Worm (Caenorhabditis elegans): Measurements from ENCODE around the gene F59E12.15.

Gene F59E12.15

DNA sequence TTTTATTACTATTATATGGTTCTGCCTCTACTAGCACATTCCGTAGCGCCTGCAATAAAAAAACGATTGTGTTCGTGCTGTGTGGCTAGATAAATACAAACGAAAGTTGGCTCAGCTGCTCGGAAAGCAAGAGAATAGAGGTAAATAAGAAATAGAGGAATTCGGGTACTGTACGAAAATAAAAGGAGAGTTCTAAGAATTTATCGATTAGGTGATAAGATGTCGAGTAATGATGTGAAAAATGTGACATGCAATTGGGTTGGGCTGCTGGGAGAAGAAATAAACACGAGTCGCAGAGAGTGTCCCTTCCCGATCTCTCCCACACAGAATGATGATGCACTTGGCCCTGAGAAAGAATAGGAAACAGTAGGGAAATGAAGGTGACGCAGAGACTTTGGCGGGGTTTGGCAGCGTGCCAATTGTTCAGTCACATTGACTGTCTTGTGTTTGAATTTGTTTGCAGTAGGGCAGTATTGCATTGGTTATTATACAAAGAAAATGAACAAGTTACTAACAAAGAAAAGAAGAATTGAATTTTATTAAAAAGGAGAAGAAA is 34.7 kb downstream of the F59E12.15 start, which contains the start of gene cdc-14:
Gene cdc-14, minus strand, starts transcription at position 51 of the 556 bp plus-strand sequence.
- TF ChIP-seq Y53F4B.3 (GFP tag; IDR thresholded peaks at IDR 0.05) (no peak), rpc-1 (optimal IDR thresholded peaks at IDR 0.05) (no peak), rpc-1 (tag; optimal IDR thresholded peaks at IDR 0.05) (no peak), die-1 (tag; optimal IDR thresholded peaks at IDR 0.05) (no peak), F49E8.2 (tag; optimal IDR thresholded peaks at IDR 0.05; ENCODE audit: insufficient read depth) (no peak), let-607 (tag; optimal IDR thresholded peaks at IDR 0.05) (no peak), hrde-1 (tag; optimal IDR thresholded peaks at IDR 0.05; ENCODE audit: borderline replicate concordance) (no peak), T26A5.8 (tag; optimal IDR thresholded peaks at IDR 0.05) (no peak), akir-1 (GFP tag; optimal IDR thresholded peaks at IDR 0.05) (peak; percentile 34), lin-35 (GFP tag; optimal IDR thresholded peaks at IDR 0.05) (no peak), sea-2 (GFP tag; IDR thresholded peaks at IDR 0.05) (no peak), sdz-38 (tag; optimal IDR thresholded peaks at IDR 0.05) (no peak), ztf-18 (tag; optimal IDR thresholded peaks at IDR 0.05) (no peak), T07F8.4 (tag; optimal IDR thresholded peaks at IDR 0.05) (no peak), hsf-1 (GFP tag; IDR thresholded peaks at IDR 0.05) (no peak), C17E4.6 (GFP tag; IDR thresholded peaks at IDR 0.05) (no peak), Y79H2A.3 (GFP tag; conservative IDR thresholded peaks at IDR 0.05) (no peak), F37B4.10 (GFP tag; IDR thresholded peaks at IDR 0.05) (no peak), nfyb-1 (GFP tag; IDR thresholded peaks at IDR 0.05) (no peak), F10E7.11 (tag; optimal IDR thresholded peaks at IDR 0.05) (no peak), pbrm-1 (GFP tag; IDR thresholded peaks at IDR 0.05) (no peak), Y53G8AR.9 (GFP tag; conservative IDR thresholded peaks at IDR 0.05) (no peak), pha-4 (tag; optimal IDR thresholded peaks at IDR 0.05) (no peak), him-1 (tag; optimal IDR thresholded peaks at IDR 0.05) (no peak), F33H1.4 (GFP tag; IDR thresholded peaks at IDR 0.05) (no peak), dpl-1 (GFP tag; optimal IDR thresholded peaks at IDR 0.05) (no peak), attf-5 (GFP tag; optimal IDR thresholded peaks at IDR 0.05) (peak; percentile 90), ceh-40 (GFP tag; IDR thresholded peaks at IDR 0.05) (no peak), unc-130 (GFP tag; optimal IDR thresholded peaks at IDR 0.05) (no peak), nhr-179 (tag; optimal IDR thresholded peaks at IDR 0.05) (no peak), snpc-1.1 (tag; optimal IDR thresholded peaks at IDR 0.05; ENCODE audit: insufficient read depth) (no peak), hmg-1.2 (GFP tag; IDR thresholded peaks at IDR 0.05) (peak; percentile 65), tbp1 (GFP tag; optimal IDR thresholded peaks at IDR 0.05) (no peak), lin-54 (GFP tag; optimal IDR thresholded peaks at IDR 0.05) (peak; percentile 36), mcd-1 (GFP tag; IDR thresholded peaks at IDR 0.05) (peak; percentile 74), nfya-2 (GFP tag; IDR thresholded peaks at IDR 0.05) (no peak), ztf-3 (GFP tag; optimal IDR thresholded peaks at IDR 0.05) (no peak), tlf-1 (GFP tag; optimal IDR thresholded peaks at IDR 0.05) (no peak), D2030.7 (GFP tag; IDR thresholded peaks at IDR 0.05) (no peak), fkh-3 (tag; optimal IDR thresholded peaks at IDR 0.05) (no peak), repo-1 (tag; optimal IDR thresholded peaks at IDR 0.05) (no peak), zim-3 (tag; optimal IDR thresholded peaks at IDR 0.05) (no peak), ceh-27 (GFP tag; optimal IDR thresholded peaks at IDR 0.05) (peak; percentile 46), ztf-22 (GFP tag; optimal IDR thresholded peaks at IDR 0.05) (no peak), gei-17 (GFP tag; optimal IDR thresholded peaks at IDR 0.05) (no peak), B0261.1 (tag; optimal IDR thresholded peaks at IDR 0.05) (no peak), egl-18 (GFP tag; IDR thresholded peaks at IDR 0.05) (no peak), ztf-6 (GFP tag; IDR thresholded peaks at IDR 0.05) (no peak), ccch-3 (GFP tag; optimal IDR thresholded peaks at IDR 0.05) (no peak)
